Worm (Caenorhabditis elegans) whole organism, mixed stage, embryonic: ENCODE data around the gene Y52E8A.6.

Source experiments
- M03D4.4 ChIP-seq: sonication (generic microtip); optimal IDR thresholded peaks from 2 replicates; lab custom pipeline; 2017; ENCODE audit warnings: mild to moderate bottlenecking, missing genetic modification characterization, missing compliant biosample characterization
- bed-3 ChIP-seq: fragments of 200-800 bp; sonication (Bioruptor generic); optimal IDR thresholded peaks from 3 replicates; lab custom pipeline; 2018; ENCODE audit warnings: mild to moderate bottlenecking, missing genetic modification characterization, moderate library complexity, missing compliant biosample characterization
- blmp-1 ChIP-seq: fragments of 150-350 bp; optimal IDR thresholded peaks from 2 replicates; lab custom pipeline; 2014; ENCODE audit warnings: missing biosample characterization, missing genetic modification characterization
- ceh-39 ChIP-seq: fragments of 150-350 bp; optimal IDR thresholded peaks from 2 replicates; lab custom pipeline; 2014; ENCODE audit warnings: missing biosample characterization, missing genetic modification characterization
- ceh-43 ChIP-seq: fragments of 200-800 bp; sonication (Bioruptor generic); optimal IDR thresholded peaks from 2 replicates; lab custom pipeline; 2018; ENCODE audit warnings: mild to moderate bottlenecking, missing genetic modification characterization, moderate library complexity, missing compliant biosample characterization
- ces-1 ChIP-seq: fragments of 150-350 bp; optimal IDR thresholded peaks from 2 replicates; lab custom pipeline; 2014; ENCODE audit warnings: missing biosample characterization, missing genetic modification reagents, missing genetic modification characterization
- cnd-1 ChIP-seq: fragments of 200-800 bp; sonication (Bioruptor generic); optimal IDR thresholded peaks from 2 replicates; lab custom pipeline; 2018; ENCODE audit warnings: mild to moderate bottlenecking, missing genetic modification characterization, missing compliant biosample characterization
- drap-1 ChIP-seq: fragments of 200-800 bp; sonication (Bioruptor generic); optimal IDR thresholded peaks from 3 replicates; lab custom pipeline; 2018; ENCODE audit warnings: mild to moderate bottlenecking, missing genetic modification characterization, missing compliant biosample characterization
- elt-1 ChIP-seq: sonication (generic microtip); optimal IDR thresholded peaks from 2 replicates; lab custom pipeline; 2017; ENCODE audit warnings: missing genetic modification characterization, mild to moderate bottlenecking, missing compliant biosample characterization, antibody characterized with exemption, moderate library complexity, borderline replicate concordance; ENCODE audit not compliant: insufficient read depth
- elt-3 ChIP-seq: fragments of 150-350 bp; optimal IDR thresholded peaks from 2 replicates; lab custom pipeline; 2014; ENCODE audit warnings: missing biosample characterization, missing genetic modification characterization
- flh-1 ChIP-seq: fragments of 200-800 bp; sonication (Bioruptor generic); optimal IDR thresholded peaks from 2 replicates; lab custom pipeline; 2018; ENCODE audit warnings: mild to moderate bottlenecking, missing genetic modification characterization, moderate library complexity, missing compliant biosample characterization
- ham-2 ChIP-seq: fragments of 200-800 bp; sonication (Bioruptor generic); optimal IDR thresholded peaks from 2 replicates; lab custom pipeline; 2018; ENCODE audit warnings: mild to moderate bottlenecking, missing genetic modification characterization, missing compliant biosample characterization
- lin-13 ChIP-seq: fragments of 150-350 bp; optimal IDR thresholded peaks from 2 replicates; lab custom pipeline; 2014; ENCODE audit warnings: missing biosample characterization, missing genetic modification characterization
- lin-32 ChIP-seq: fragments of 200-800 bp; sonication (Bioruptor generic); optimal IDR thresholded peaks from 2 replicates; lab custom pipeline; 2018; ENCODE audit warnings: mild to moderate bottlenecking, missing genetic modification characterization, missing compliant biosample characterization
- mab-5 ChIP-seq: fragments of 150-350 bp; optimal IDR thresholded peaks from 2 replicates; lab custom pipeline; 2014; ENCODE audit warnings: missing biosample characterization, missing genetic modification characterization
- mls-2 ChIP-seq: sonication (generic microtip); optimal IDR thresholded peaks from 2 replicates; lab custom pipeline; 2016; ENCODE audit warnings: mild to moderate bottlenecking, missing genetic modification characterization, moderate library complexity, missing compliant biosample characterization
- nhr-12 ChIP-seq: fragments of 150-350 bp; optimal IDR thresholded peaks from 2 replicates; lab custom pipeline; 2014; ENCODE audit warnings: missing biosample characterization, missing genetic modification characterization
- nhr-2 ChIP-seq: fragments of 150-350 bp; optimal IDR thresholded peaks from 2 replicates; lab custom pipeline; 2014; ENCODE audit warnings: missing biosample characterization, missing genetic modification characterization
- nhr-237 ChIP-seq: fragments of 150-350 bp; optimal IDR thresholded peaks from 2 replicates; lab custom pipeline; 2014; ENCODE audit warnings: missing biosample characterization, missing genetic modification characterization
- nhr-28 ChIP-seq: fragments of 150-350 bp; optimal IDR thresholded peaks from 2 replicates; lab custom pipeline; 2014; ENCODE audit warnings: missing biosample characterization, missing genetic modification characterization
- nhr-76 ChIP-seq: sonication (generic microtip); optimal IDR thresholded peaks from 2 replicates; lab custom pipeline; 2017; ENCODE audit warnings: missing biosample characterization, missing genetic modification characterization
- pha-4 ChIP-seq: fragments of 150-350 bp; optimal IDR thresholded peaks from 2 replicates; lab custom pipeline; 2018; ENCODE audit warnings: missing biosample characterization, missing genetic modification reagents, missing genetic modification characterization
- sem-2 ChIP-seq: fragments of 200-800 bp; sonication (Bioruptor generic); optimal IDR thresholded peaks from 2 replicates; lab custom pipeline; 2018; ENCODE audit warnings: mild to moderate bottlenecking, missing genetic modification characterization, missing compliant biosample characterization
- sptf-1 ChIP-seq: sonication (generic microtip); optimal IDR thresholded peaks from 2 replicates; lab custom pipeline; 2017; ENCODE audit warnings: mild to moderate bottlenecking, missing genetic modification characterization, moderate library complexity, missing compliant biosample characterization
- tbx-8 ChIP-seq: fragments of 200-800 bp; sonication (Bioruptor generic); optimal IDR thresholded peaks from 2 replicates; lab custom pipeline; 2018; ENCODE audit warnings: mild to moderate bottlenecking, missing genetic modification characterization, moderate library complexity, missing compliant biosample characterization
- unc-120 ChIP-seq: sonication (generic microtip); optimal IDR thresholded peaks from 2 replicates; lab custom pipeline; 2017; ENCODE audit warnings: missing genetic modification characterization, missing compliant biosample characterization; ENCODE audit not compliant: poor library complexity, severe bottlenecking
- unc-39 ChIP-seq: fragments of 150-350 bp; optimal IDR thresholded peaks from 2 replicates; lab custom pipeline; 2014; ENCODE audit warnings: missing biosample characterization, missing genetic modification characterization
- unc-62 ChIP-seq: fragments of 150-350 bp; optimal IDR thresholded peaks from 2 replicates; lab custom pipeline; 2014; ENCODE audit warnings: missing biosample characterization, missing genetic modification reagents, missing genetic modification characterization
- zip-8 ChIP-seq: fragments of 150-350 bp; optimal IDR thresholded peaks from 2 replicates; lab custom pipeline; 2014; ENCODE audit warnings: missing biosample characterization, missing genetic modification characterization
- ztf-11 ChIP-seq: fragments of 150-350 bp; optimal IDR thresholded peaks from 2 replicates; lab custom pipeline; 2014; ENCODE audit warnings: missing biosample characterization, missing genetic modification characterization

Y52E8A.6 gene

ce11 chrII:4337731-4338130 is 18.0 kb upstream of the Y52E8A.6 start:
- TF ChIP-seq ceh-39 (tag; lab: Kevin White, UChicago): no peak
- TF ChIP-seq ztf-11: no peak
- no peak for TF ChIP-seq ces-1 (GFP tag; lab: Kevin White, UChicago)
- no peak for TF ChIP-seq lin-13
- TF ChIP-seq elt-1 (tag; lab: Kevin White, UChicago): no peak
- no peak for TF ChIP-seq sem-2 (GFP tag; lab: Kevin White, UChicago)
- TF ChIP-seq mls-2 (tag; lab: Kevin White, UChicago): no peak
- TF ChIP-seq elt-3 (tag; lab: Kevin White, UChicago): no peak
- no peak for TF ChIP-seq blmp-1 (tag; lab: Kevin White, UChicago)
- no peak for TF ChIP-seq M03D4.4
- TF ChIP-seq pha-4 (tag; lab: Kevin White, UChicago): no peak
- TF ChIP-seq flh-1 (GFP tag; lab: Kevin White, UChicago): no peak
- TF ChIP-seq unc-62: no peak
- no peak for TF ChIP-seq ham-2 (GFP tag; lab: Kevin White, UChicago)

DNA sequence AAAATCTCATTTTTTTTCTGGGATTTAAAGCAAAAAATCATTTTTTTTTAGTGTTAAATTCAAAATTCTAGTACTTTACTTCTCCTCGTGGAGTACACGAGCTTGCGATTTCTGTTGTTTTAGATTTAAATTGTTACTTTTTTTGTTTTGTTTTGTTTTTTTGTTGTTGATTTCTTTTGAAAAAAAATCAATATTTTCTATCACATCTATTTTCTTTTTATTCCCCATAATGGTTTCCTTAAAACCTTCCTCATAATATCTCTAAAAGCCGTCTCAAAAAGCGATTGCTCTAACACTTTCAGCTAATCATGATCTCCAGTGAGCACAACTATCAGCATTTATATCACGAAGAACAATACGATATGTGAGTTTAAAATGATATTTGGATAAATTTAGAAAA is 14.7 kb upstream of the Y52E8A.6 start, which contains the start of gene madf-3:
madf-3 (plus strand) TSS at position 301 of the 400 bp plus-strand sequence.
- no peak for TF ChIP-seq bed-3 (GFP tag; lab: Kevin White, UChicago)
- no peak for TF ChIP-seq nhr-237 (tag; lab: Kevin White, UChicago)
- no peak for TF ChIP-seq M03D4.4
- TF ChIP-seq tbx-8 (GFP tag; lab: Kevin White, UChicago): no peak
- TF ChIP-seq lin-13: no peak
- no peak for TF ChIP-seq unc-39 (tag; lab: Kevin White, UChicago)
- no peak for TF ChIP-seq elt-1 (tag; lab: Kevin White, UChicago)
- TF ChIP-seq ces-1 (GFP tag; lab: Kevin White, UChicago): no peak
- no peak for TF ChIP-seq nhr-76 (tag; lab: Kevin White, UChicago)
- TF ChIP-seq nhr-12 (tag; lab: Kevin White, UChicago): no peak

- TF ChIP-seq ces-1 (GFP tag; lab: Kevin White, UChicago) (no peak), ceh-39 (tag; lab: Kevin White, UChicago) (no peak), mab-5 (no peak), nhr-2 (tag; lab: Kevin White, UChicago) (no peak), nhr-237 (tag; lab: Kevin White, UChicago) (no peak), blmp-1 (tag; lab: Kevin White, UChicago) (no peak), sem-2 (GFP tag; lab: Kevin White, UChicago) (no peak), pha-4 (tag; lab: Kevin White, UChicago) (no peak)
Observed at ce11 chrII:4328716-4329115, 8.9 kb upstream of the Y52E8A.6 start, which contains the start of gene H20J04.4. Gene H20J04.4 (plus strand): TSS chrII:4329016.

- TF ChIP-seq ces-1 (GFP tag; lab: Kevin White, UChicago) (no peak), zip-8 (tag; lab: Kevin White, UChicago) (no peak), ztf-11 (no peak), mab-5 (no peak), drap-1 (GFP tag; lab: Kevin White, UChicago) (no peak), nhr-12 (tag; lab: Kevin White, UChicago) (no peak), ceh-39 (tag; lab: Kevin White, UChicago) (no peak), unc-62 (no peak), elt-1 (tag; lab: Kevin White, UChicago) (no peak), lin-32 (no peak), ceh-43 (GFP tag; lab: Kevin White, UChicago) (no peak), pha-4 (tag; lab: Kevin White, UChicago) (no peak), ham-2 (GFP tag; lab: Kevin White, UChicago) (no peak), nhr-237 (tag; lab: Kevin White, UChicago) (no peak)
- TF ChIP-seq, all 35 proteins: peak for 0
Observed at ce11 chrII:4326420-4326819, 6.7 kb upstream of the Y52E8A.6 start, which contains the start of gene pfd-2. Gene pfd-2 (plus strand): TSS chrII:4326720.

DNA sequence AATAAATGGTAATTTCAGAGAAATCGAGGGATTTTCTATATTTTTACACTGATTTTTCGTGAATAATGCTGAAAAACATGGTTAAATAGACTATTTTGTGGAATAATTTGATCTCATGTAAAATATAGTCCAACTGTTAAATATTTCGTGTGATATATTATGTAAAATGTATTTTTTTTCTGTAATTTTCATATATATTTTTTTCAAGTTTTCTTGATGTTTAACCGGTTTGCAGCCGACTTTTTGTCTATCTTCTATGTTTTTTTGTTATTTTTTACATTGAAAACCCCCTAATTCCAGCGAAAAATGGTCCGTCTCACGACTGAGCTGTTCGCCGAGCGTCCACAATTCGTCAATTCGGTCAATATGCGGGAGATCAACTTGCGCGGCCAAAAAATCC is 4.3 kb upstream of the Y52E8A.6 start, which contains the start of gene mog-2:
mog-2 (plus strand) TSS at position 301 of the 400 bp plus-strand sequence.
- TF ChIP-seq ztf-11: no peak
- no peak for TF ChIP-seq sptf-1 (tag; lab: Kevin White, UChicago)
- no peak for TF ChIP-seq mls-2 (tag; lab: Kevin White, UChicago)
- no peak for TF ChIP-seq tbx-8 (GFP tag; lab: Kevin White, UChicago)
- TF ChIP-seq M03D4.4: no peak
- TF ChIP-seq nhr-28 (tag; lab: Kevin White, UChicago): no peak
- TF ChIP-seq nhr-76 (tag; lab: Kevin White, UChicago): no peak
- TF ChIP-seq cnd-1 (tag; lab: Kevin White, UChicago): no peak
- no peak for TF ChIP-seq unc-120 (tag; lab: Kevin White, UChicago)
- no peak for TF ChIP-seq elt-1 (tag; lab: Kevin White, UChicago)
- no peak for TF ChIP-seq unc-39 (tag; lab: Kevin White, UChicago)
- TF ChIP-seq lin-32: no peak
- TF ChIP-seq, all 35 proteins: peak for 0
